Fruit fly (Drosophila melanogaster) whole organism, embryonic: ENCODE measurements around the gene CG1638.

ENCODE experiments used
- ATbp ChIP-seq: fragments of 200-800 bp; sonication (Bioruptor generic); optimal IDR thresholded peaks from 2 replicates; lab custom pipeline; 2017; ENCODE audit warnings: missing biosample characterization, mild to moderate bottlenecking, missing genetic modification characterization, missing genetic modification reagents
- CG10431 ChIP-seq: fragments of 200-800 bp; sonication (Bioruptor generic); optimal IDR thresholded peaks from 3 replicates; lab custom pipeline; 2018; ENCODE audit warnings: missing biosample characterization, mild to moderate bottlenecking, missing genetic modification characterization
- CG11398 ChIP-seq: fragments of 200-800 bp; sonication (Bioruptor generic); optimal IDR thresholded peaks from 2 replicates; lab custom pipeline; 2016; ENCODE audit warnings: missing biosample characterization, missing genetic modification characterization
- CG12942 ChIP-seq: fragments of 200-800 bp; sonication (Bioruptor generic); optimal IDR thresholded peaks from 3 replicates; lab custom pipeline; 2016; ENCODE audit warnings: missing biosample characterization, missing genetic modification characterization
- CG13123 ChIP-seq: fragments of 200-800 bp; sonication (Bioruptor generic); optimal IDR thresholded peaks from 2 replicates; lab custom pipeline; 2016; ENCODE audit warnings: missing biosample characterization, missing genetic modification characterization
- CG13894 ChIP-seq: fragments of 200-800 bp; sonication (Bioruptor generic); optimal IDR thresholded peaks from 3 replicates; lab custom pipeline; 2018; ENCODE audit warnings: missing biosample characterization, mild to moderate bottlenecking, missing genetic modification characterization, moderate library complexity
- CG14050 ChIP-seq: fragments of 200-800 bp; sonication (Bioruptor generic); IDR thresholded peaks from 3 replicates; pipeline ENCODE4 v1.3.6; 2022; ENCODE audit warnings: missing biosample characterization, missing genetic modification characterization
- CG14710 ChIP-seq: fragments of 200-800 bp; sonication (Bioruptor generic); optimal IDR thresholded peaks from 3 replicates; lab custom pipeline; 2019; ENCODE audit warnings: missing biosample characterization, mild to moderate bottlenecking, missing genetic modification characterization, moderate library complexity
- CG16863 ChIP-seq: fragments of 200-800 bp; sonication (Bioruptor generic); optimal IDR thresholded peaks from 3 replicates; lab custom pipeline; 2016; ENCODE audit warnings: missing biosample characterization, missing genetic modification characterization
- CG17829 ChIP-seq: fragments of 200-800 bp; optimal IDR thresholded peaks from 2 replicates; lab custom pipeline; 2019; ENCODE audit warnings: missing biosample characterization, mild to moderate bottlenecking, missing genetic modification characterization, moderate library complexity
- CG18011 ChIP-seq: fragments of 200-800 bp; sonication (Bioruptor generic); optimal IDR thresholded peaks from 2 replicates; lab custom pipeline; 2017; ENCODE audit warnings: missing biosample characterization, missing genetic modification characterization, mild to moderate bottlenecking, moderate library complexity, missing genotype
- CG31224 ChIP-seq: fragments of 200-800 bp; sonication (Bioruptor generic); IDR thresholded peaks from 2 replicates; pipeline ENCODE4 v1.3.6; 2022; ENCODE audit warnings: missing biosample characterization, missing genetic modification characterization
- CG6689 ChIP-seq: fragments of 200-800 bp; sonication (Bioruptor generic); IDR thresholded peaks from 2 replicates; pipeline ENCODE4 v1.3.6; 2022; ENCODE audit warnings: missing biosample characterization, missing genetic modification characterization
- CG6765 ChIP-seq: fragments of 200-800 bp; sonication (Bioruptor generic); optimal IDR thresholded peaks from 3 replicates; lab custom pipeline; 2017; ENCODE audit warnings: missing biosample characterization, mild to moderate bottlenecking, missing genetic modification characterization
- CG8478 ChIP-seq: fragments of >200 bp; optimal IDR thresholded peaks from 2 replicates; lab custom pipeline; 2018
- CoRest ChIP-seq: fragments of 200-800 bp; sonication (Bioruptor generic); optimal IDR thresholded peaks from 3 replicates; lab custom pipeline; 2018; ENCODE audit warnings: missing biosample characterization, mild to moderate bottlenecking, missing genetic modification characterization, moderate library complexity
- ERR ChIP-seq: fragments of 200-800 bp; sonication (Bioruptor generic); optimal IDR thresholded peaks from 2 replicates; lab custom pipeline; 2016; ENCODE audit warnings: missing biosample characterization, missing genetic modification characterization
- Lim3 ChIP-seq: fragments of 200-800 bp; sonication (Bioruptor generic); IDR thresholded peaks from 2 replicates; pipeline ENCODE4 v1.3.6; 2022; ENCODE audit warnings: missing biosample characterization, missing genetic modification characterization
- Mrtf ChIP-seq: fragments of 200-800 bp; sonication (Bioruptor generic); IDR thresholded peaks from 3 replicates; pipeline ENCODE4 v1.3.6; 2022; ENCODE audit warnings: missing biosample characterization, missing genetic modification characterization
- Nf-YA ChIP-seq: fragments of 200-800 bp; sonication (Bioruptor generic); IDR thresholded peaks from 2 replicates; pipeline ENCODE4 v1.3.6; 2022; ENCODE audit warnings: missing biosample characterization, missing genetic modification characterization
- NfI ChIP-seq: fragments of 200-800 bp; sonication (Bioruptor generic); optimal IDR thresholded peaks from 3 replicates; lab custom pipeline; 2018; ENCODE audit warnings: missing biosample characterization, mild to moderate bottlenecking, missing genetic modification characterization, moderate library complexity
- Spps ChIP-seq: fragments of 200-800 bp; sonication (Bioruptor generic); optimal IDR thresholded peaks from 2 replicates; lab custom pipeline; 2018; ENCODE audit warnings: missing biosample characterization, mild to moderate bottlenecking, missing genetic modification characterization
- Taf1 ChIP-seq: fragments of 200-800 bp; sonication (Bioruptor generic); IDR thresholded peaks from 2 replicates; pipeline ENCODE4 v1.3.6; 2022; ENCODE audit warnings: missing biosample characterization, missing genetic modification characterization
- ab ChIP-seq: fragments of 200-800 bp; sonication (Bioruptor generic); optimal IDR thresholded peaks from 2 replicates; lab custom pipeline; 2016; ENCODE audit warnings: missing biosample characterization, missing genetic modification characterization
- aop ChIP-seq: fragments of 200-800 bp; sonication (Bioruptor generic); IDR thresholded peaks from 2 replicates; pipeline ENCODE4 v1.3.6; 2022; ENCODE audit warnings: missing biosample characterization, missing genetic modification characterization
- bsh ChIP-seq, 2 experiments: fragments of 200-800 bp; sonication (Bioruptor generic); optimal IDR thresholded peaks; 2 replicates each; lab custom pipeline; 2017 to 2018; ENCODE audit warnings: mild to moderate bottlenecking in 2 of 2, missing biosample characterization in 2 of 2, missing genetic modification characterization in 2 of 2, moderate library complexity in 1 of 2
- caup ChIP-seq: fragments of 200-800 bp; sonication (Bioruptor generic); optimal IDR thresholded peaks from 3 replicates; lab custom pipeline; 2017; ENCODE audit warnings: missing biosample characterization, mild to moderate bottlenecking, missing genetic modification characterization, moderate library complexity; ENCODE audit not compliant: severe bottlenecking
- croc ChIP-seq: fragments of 200-800 bp; sonication (Bioruptor generic); conservative IDR thresholded peaks from 3 replicates; pipeline ENCODE4 v1.3.6; 2022; ENCODE audit warnings: missing biosample characterization, missing genetic modification characterization
- crol ChIP-seq: fragments of 200-800 bp; sonication (Bioruptor generic); IDR thresholded peaks from 2 replicates; pipeline ENCODE4 v1.3.6; 2022; ENCODE audit warnings: missing biosample characterization, missing genetic modification characterization
- dan ChIP-seq: fragments of 200-800 bp; sonication (Bioruptor generic); IDR thresholded peaks from 2 replicates; pipeline ENCODE4 v1.3.6; 2022; ENCODE audit warnings: missing biosample characterization, missing genetic modification characterization
- dmrt11E ChIP-seq: fragments of 200-800 bp; sonication (Bioruptor generic); optimal IDR thresholded peaks from 3 replicates; lab custom pipeline; 2018; ENCODE audit warnings: missing biosample characterization, mild to moderate bottlenecking, missing genetic modification characterization, moderate library complexity
- dpn ChIP-seq, 2 experiments: fragments of 200-800 bp; sonication (Bioruptor generic); optimal IDR thresholded peaks; 3 replicates each; lab custom pipeline; 2016; ENCODE audit warnings: missing biosample characterization in 2 of 2, missing genetic modification characterization in 2 of 2
- lab ChIP-seq: fragments of 200-800 bp; sonication (Bioruptor generic); optimal IDR thresholded peaks from 3 replicates; lab custom pipeline; 2017; ENCODE audit warnings: missing biosample characterization, missing genetic modification characterization, mild to moderate bottlenecking, moderate library complexity, missing genetic modification reagents
- nerfin-1 ChIP-seq: fragments of 200-800 bp; sonication (Bioruptor generic); optimal IDR thresholded peaks from 3 replicates; lab custom pipeline; 2019; ENCODE audit warnings: missing biosample characterization, mild to moderate bottlenecking, missing genetic modification characterization, moderate library complexity
- nmo ChIP-seq: fragments of 200-800 bp; sonication (Bioruptor generic); optimal IDR thresholded peaks from 2 replicates; lab custom pipeline; 2018; ENCODE audit warnings: missing biosample characterization, mild to moderate bottlenecking, missing genetic modification characterization, moderate library complexity
- odd ChIP-seq: fragments of 200-800 bp; sonication (Bioruptor generic); optimal IDR thresholded peaks from 2 replicates; lab custom pipeline; 2017; ENCODE audit warnings: missing biosample characterization, mild to moderate bottlenecking, missing genetic modification characterization
- prd ChIP-seq, 3 experiments: fragments of >200 bp in 2 of 3; fragments of 200-800 bp in 1 of 3; sonication (Bioruptor generic) in 1 of 3; optimal IDR thresholded peaks in 2 of 3; IDR thresholded peaks in 1 of 3; 2 replicates in 2 of 3; 3 replicates in 1 of 3; pipeline versions ENCODE4 v1.3.6 to Lab custom; 2017 to 2022; ENCODE audit warnings: missing biosample characterization in 1 of 3, missing genetic modification characterization in 1 of 3
- ro ChIP-seq: fragments of 200-800 bp; sonication (Bioruptor generic); IDR thresholded peaks from 2 replicates; pipeline ENCODE4 v1.3.6; 2022; ENCODE audit warnings: missing biosample characterization, missing genetic modification characterization
- row ChIP-seq: fragments of 200-800 bp; sonication (Bioruptor generic); IDR thresholded peaks from 3 replicates; pipeline ENCODE4 v1.3.6; 2022; ENCODE audit warnings: missing biosample characterization, missing genetic modification characterization
- run ChIP-seq: fragments of 200-800 bp; sonication (Bioruptor generic); optimal IDR thresholded peaks from 3 replicates; lab custom pipeline; 2018; ENCODE audit warnings: missing biosample characterization, mild to moderate bottlenecking, missing genetic modification characterization
- scrt ChIP-seq: fragments of 200-800 bp; sonication (Bioruptor generic); optimal IDR thresholded peaks from 2 replicates; lab custom pipeline; 2018; ENCODE audit warnings: missing biosample characterization, mild to moderate bottlenecking, missing genetic modification characterization, moderate library complexity
- shn ChIP-seq: fragments of 200-800 bp; sonication (Bioruptor generic); optimal IDR thresholded peaks from 3 replicates; lab custom pipeline; 2016; ENCODE audit warnings: missing biosample characterization, missing genetic modification characterization
- sim ChIP-seq: fragments of 200-800 bp; sonication (Bioruptor generic); IDR thresholded peaks from 2 replicates; pipeline ENCODE4 v1.3.6; 2022; ENCODE audit warnings: missing biosample characterization, missing genetic modification characterization
- slbo ChIP-seq: fragments of 200-800 bp; sonication (Bioruptor generic); IDR thresholded peaks from 2 replicates; pipeline ENCODE4 v1.3.6; 2022; ENCODE audit warnings: missing biosample characterization, missing genetic modification characterization
- slp2 ChIP-seq: fragments of 200-800 bp; sonication (Bioruptor generic); optimal IDR thresholded peaks from 2 replicates; lab custom pipeline; 2016; ENCODE audit warnings: missing biosample characterization, missing genetic modification characterization
- trem ChIP-seq: fragments of 200-800 bp; optimal IDR thresholded peaks from 3 replicates; lab custom pipeline; 2019; ENCODE audit warnings: missing biosample characterization, mild to moderate bottlenecking, missing genetic modification characterization, moderate library complexity
- ttk ChIP-seq: fragments of 200-800 bp; sonication (Bioruptor generic); IDR thresholded peaks from 2 replicates; pipeline ENCODE4 v2.1.2; 2022; ENCODE audit warnings: missing biosample characterization, missing genetic modification characterization
- tup ChIP-seq: fragments of 200-800 bp; sonication (Bioruptor generic); optimal IDR thresholded peaks from 2 replicates; lab custom pipeline; 2016; ENCODE audit warnings: missing biosample characterization, mild to moderate bottlenecking, missing genetic modification characterization, moderate library complexity
- wdn ChIP-seq: fragments of 200-800 bp; sonication (Bioruptor generic); IDR thresholded peaks from 2 replicates; pipeline ENCODE4 v1.3.6; 2022; ENCODE audit warnings: missing biosample characterization, missing genetic modification characterization
- yki ChIP-seq: fragments of >200 bp; optimal IDR thresholded peaks from 3 replicates; lab custom pipeline; 2018
- z ChIP-seq: fragments of 200-800 bp; sonication (Bioruptor generic); IDR thresholded peaks from 3 replicates; pipeline ENCODE4 v1.3.6; 2022; ENCODE audit warnings: missing biosample characterization, missing genetic modification characterization

CG1638 gene

dm6 chr3R:31616001-31616400, 25.6 kb downstream of the CG1638 start, which contains the start of the genes Mnat9 and CG1792 (continued):
- peak; percentile 98 for TF ChIP-seq aop (GFP tag; lab: Robert Waterston, UW)
- peak; percentile 98 for TF ChIP-seq CoRest
- peak; percentile 97 for TF ChIP-seq CG14710 (tag; lab: Kevin White, UChicago)
- peak; percentile 95 for TF ChIP-seq CG6765 (GFP tag; lab: Kevin White, UChicago)
- TF ChIP-seq tup (GFP tag; lab: Kevin White, UChicago): peak; percentile 99
- TF ChIP-seq run: peak; percentile 91
- peak; percentile 98 for TF ChIP-seq Taf1 (GFP tag; lab: Robert Waterston, UW)
- peak; percentile 98 for TF ChIP-seq CG31224
- TF ChIP-seq CG16863 (GFP tag; lab: Kevin White, UChicago): peak; percentile 99
- peak; percentile 99 for TF ChIP-seq Mrtf (GFP tag; lab: Robert Waterston, UW)
- peak; percentile 99 for TF ChIP-seq CG12942 (GFP tag; lab: Kevin White, UChicago)
- no peak for TF ChIP-seq CG8478 (lab: Kevin White, UChicago)
- peak; percentile 95 for TF ChIP-seq Spps (tag; lab: Kevin White, UChicago)
- peak; percentile 99 for TF ChIP-seq CG6689 (GFP tag; lab: Robert Waterston, UW)
- peak; percentile 80 for TF ChIP-seq z
- TF ChIP-seq wdn: peak; percentile 98
- peak; percentile 98 for TF ChIP-seq caup (GFP tag; lab: Kevin White, UChicago)
- TF ChIP-seq ro (GFP tag; lab: Robert Waterston, UW): peak; percentile 98
- TF ChIP-seq CG17829 (tag; lab: Kevin White, UChicago): peak; percentile 99
- TF ChIP-seq CG13894 (tag; lab: Kevin White, UChicago): peak; percentile 96
- peak; percentile 99 for TF ChIP-seq row (GFP tag; lab: Robert Waterston, UW)
- peak; percentile 100 for TF ChIP-seq slbo
- peak; percentile 92 for TF ChIP-seq dan (GFP tag; lab: Robert Waterston, UW)
- TF ChIP-seq prd (optimal IDR thresholded peaks at IDR 0.05; lab: Kevin White, UChicago): no peak
- peak; percentile 99 for TF ChIP-seq prd (GFP tag; IDR thresholded peaks at IDR 0.05; lab: Robert Waterston, UW)
- TF ChIP-seq ATbp: peak; percentile 97
- peak; percentile 90 for TF ChIP-seq CG18011 (GFP tag; lab: Kevin White, UChicago)
- no peak for TF ChIP-seq yki (lab: Kevin White, UChicago)
- peak; percentile 94 for TF ChIP-seq odd (GFP tag; lab: Kevin White, UChicago)
- TF ChIP-seq ab: peak; percentile 92
- TF ChIP-seq CG14050: peak; percentile 99
- peak; percentile 89 to 99 for TF ChIP-seq bsh (GFP tag; optimal IDR thresholded peaks at IDR 0.05; lab: Kevin White, UChicago)
- peak; percentile 99 for TF ChIP-seq nmo (GFP tag; lab: Kevin White, UChicago)
- peak; percentile 99 for TF ChIP-seq shn (GFP tag; lab: Kevin White, UChicago)
- TF ChIP-seq CG13123 (GFP tag; lab: Kevin White, UChicago): peak; percentile 97
- peak; percentile 98 for TF ChIP-seq Nf-YA (GFP tag; lab: Robert Waterston, UW)
- peak; percentile 82 for TF ChIP-seq CG10431
- TF ChIP-seq lab: peak; percentile 99
- TF ChIP-seq ERR: peak; percentile 96
- peak; percentile 99 for TF ChIP-seq NfI
- TF ChIP-seq ttk: peak; percentile 99
- peak; percentile 96 for TF ChIP-seq trem (tag; lab: Kevin White, UChicago)
- peak; percentile 94 for TF ChIP-seq nerfin-1 (tag; lab: Kevin White, UChicago)
- peak; percentile 98 for TF ChIP-seq CG11398
- TF ChIP-seq Lim3 (GFP tag; lab: Robert Waterston, UW): peak; percentile 97
- TF ChIP-seq dpn (GFP tag; optimal IDR thresholded peaks at IDR 0.05; lab: Kevin White, UChicago): peak; percentile 99
- peak; percentile 98 for TF ChIP-seq slp2
- peak; percentile 95 for TF ChIP-seq scrt (GFP tag; lab: Kevin White, UChicago)
- TF ChIP-seq croc: peak; percentile 95
- TF ChIP-seq dmrt11E: peak; percentile 95
- TF ChIP-seq sim (GFP tag; lab: Robert Waterston, UW): peak; percentile 97
- TF ChIP-seq crol (GFP tag; lab: Robert Waterston, UW): peak; percentile 83
